Fruit fly (Drosophila melanogaster) whole organism, embryonic: Measurements from ENCODE around the gene ast.

Source experiments
- CG10321 ChIP-seq: fragments of 200-800 bp; sonication (Bioruptor generic); IDR thresholded peaks from 2 replicates; pipeline ENCODE4 v1.3.6; 2022; ENCODE audit warnings: missing biosample characterization, missing genetic modification characterization
- CG10979 ChIP-seq: fragments of 200-800 bp; sonication (Bioruptor generic); optimal IDR thresholded peaks from 2 replicates; lab custom pipeline; 2018; ENCODE audit warnings: missing biosample characterization, mild to moderate bottlenecking, missing genetic modification characterization, moderate library complexity
- CG11093 ChIP-seq: fragments of 200-800 bp; sonication (Bioruptor generic); IDR thresholded peaks from 3 replicates; pipeline ENCODE4 v1.3.6; 2022; ENCODE audit warnings: missing biosample characterization, missing genetic modification characterization
- CG11504 ChIP-seq: fragments of 200-800 bp; sonication (Bioruptor generic); optimal IDR thresholded peaks from 3 replicates; lab custom pipeline; 2019; ENCODE audit warnings: missing biosample characterization, mild to moderate bottlenecking, missing genetic modification characterization, moderate library complexity
- CG11723 ChIP-seq: fragments of 200-800 bp; sonication (Bioruptor generic); optimal IDR thresholded peaks from 2 replicates; lab custom pipeline; 2017; ENCODE audit warnings: missing biosample characterization, mild to moderate bottlenecking, missing genetic modification characterization
- CG1233 ChIP-seq: fragments of 200-800 bp; sonication (Bioruptor generic); optimal IDR thresholded peaks from 4 replicates; lab custom pipeline; 2018; ENCODE audit warnings: missing biosample characterization, mild to moderate bottlenecking, missing genetic modification characterization
- CG12744 ChIP-seq: fragments of 200-800 bp; sonication (Bioruptor generic); optimal IDR thresholded peaks from 2 replicates; lab custom pipeline; 2016; ENCODE audit warnings: missing biosample characterization, missing genetic modification characterization
- CG13894 ChIP-seq: fragments of 200-800 bp; sonication (Bioruptor generic); optimal IDR thresholded peaks from 3 replicates; lab custom pipeline; 2018; ENCODE audit warnings: missing biosample characterization, mild to moderate bottlenecking, missing genetic modification characterization, moderate library complexity
- CG14050 ChIP-seq: fragments of 200-800 bp; sonication (Bioruptor generic); IDR thresholded peaks from 3 replicates; pipeline ENCODE4 v1.3.6; 2022; ENCODE audit warnings: missing biosample characterization, missing genetic modification characterization
- CG15514 ChIP-seq: fragments of 200-800 bp; sonication (Bioruptor generic); optimal IDR thresholded peaks from 3 replicates; lab custom pipeline; 2017; ENCODE audit warnings: missing biosample characterization, missing genetic modification characterization, mild to moderate bottlenecking, moderate library complexity, missing genetic modification reagents
- CG1603 ChIP-seq: fragments of 200-800 bp; sonication (Bioruptor generic); optimal IDR thresholded peaks from 2 replicates; lab custom pipeline; 2019; ENCODE audit warnings: missing biosample characterization, mild to moderate bottlenecking, missing genetic modification characterization, moderate library complexity
- CG1647 ChIP-seq: fragments of 200-800 bp; sonication (Bioruptor generic); optimal IDR thresholded peaks from 3 replicates; lab custom pipeline; 2016; ENCODE audit warnings: missing biosample characterization, missing genetic modification characterization
- CG2678 ChIP-seq: fragments of 200-800 bp; sonication (Bioruptor generic); optimal IDR thresholded peaks from 3 replicates; lab custom pipeline; 2019; ENCODE audit warnings: missing biosample characterization, mild to moderate bottlenecking, missing genetic modification characterization, moderate library complexity
- CG31365 ChIP-seq: fragments of 200-800 bp; sonication (Bioruptor generic); optimal IDR thresholded peaks from 2 replicates; lab custom pipeline; 2018; ENCODE audit warnings: missing biosample characterization, mild to moderate bottlenecking, missing genetic modification characterization
- CG33557 ChIP-seq: fragments of 200-800 bp; sonication (Bioruptor generic); optimal IDR thresholded peaks from 2 replicates; lab custom pipeline; 2019; ENCODE audit warnings: missing biosample characterization, mild to moderate bottlenecking, missing genetic modification characterization, moderate library complexity
- CG34422 ChIP-seq: fragments of 200-800 bp; sonication (Bioruptor generic); IDR thresholded peaks from 3 replicates; pipeline ENCODE4 v1.3.6; 2022; ENCODE audit warnings: missing biosample characterization, missing genetic modification characterization
- CG4424 ChIP-seq: fragments of 200-800 bp; sonication (Bioruptor generic); optimal IDR thresholded peaks from 3 replicates; lab custom pipeline; 2016; ENCODE audit warnings: missing biosample characterization, missing genetic modification characterization
- CG4707 ChIP-seq: fragments of 200-800 bp; sonication (Bioruptor generic); optimal IDR thresholded peaks from 2 replicates; lab custom pipeline; 2018; ENCODE audit warnings: missing biosample characterization, mild to moderate bottlenecking, missing genetic modification characterization, moderate library complexity
- CG4854 ChIP-seq: fragments of 200-800 bp; sonication (Bioruptor generic); optimal IDR thresholded peaks from 2 replicates; lab custom pipeline; 2016; ENCODE audit warnings: missing biosample characterization, missing genetic modification characterization, inconsistent platforms
- CG6654 ChIP-seq: fragments of 200-800 bp; sonication (Bioruptor generic); optimal IDR thresholded peaks from 2 replicates; lab custom pipeline; 2017; ENCODE audit warnings: missing biosample characterization, mild to moderate bottlenecking, missing genetic modification characterization
- CG7556 ChIP-seq: fragments of 200-800 bp; sonication (Bioruptor generic); optimal IDR thresholded peaks from 2 replicates; lab custom pipeline; 2017; ENCODE audit warnings: missing biosample characterization, mild to moderate bottlenecking, missing genetic modification characterization
- CG8359 ChIP-seq: fragments of 200-800 bp; sonication (Bioruptor generic); optimal IDR thresholded peaks from 2 replicates; lab custom pipeline; 2017; ENCODE audit warnings: missing biosample characterization, mild to moderate bottlenecking, missing genetic modification characterization, borderline replicate concordance
- CG9609 ChIP-seq: fragments of 200-800 bp; sonication (Bioruptor generic); optimal IDR thresholded peaks from 3 replicates; lab custom pipeline; 2016; ENCODE audit warnings: missing biosample characterization, missing genetic modification characterization
- D19B ChIP-seq: fragments of 200-800 bp; sonication (Bioruptor generic); optimal IDR thresholded peaks from 2 replicates; lab custom pipeline; 2017; ENCODE audit warnings: missing biosample characterization, mild to moderate bottlenecking, missing genetic modification characterization
- Dp ChIP-seq: fragments of 200-800 bp; sonication (Bioruptor generic); optimal IDR thresholded peaks from 2 replicates; lab custom pipeline; 2018; ENCODE audit warnings: missing biosample characterization, mild to moderate bottlenecking, missing genetic modification characterization, moderate library complexity
- ERR ChIP-seq: fragments of 200-800 bp; sonication (Bioruptor generic); optimal IDR thresholded peaks from 2 replicates; lab custom pipeline; 2016; ENCODE audit warnings: missing biosample characterization, missing genetic modification characterization
- Ets97D ChIP-seq: fragments of 200-800 bp; sonication (Bioruptor generic); optimal IDR thresholded peaks from 3 replicates; lab custom pipeline; 2016; ENCODE audit warnings: missing biosample characterization, missing genetic modification characterization
- Fer1 ChIP-seq: fragments of 200-800 bp; sonication (Bioruptor generic); optimal IDR thresholded peaks from 2 replicates; lab custom pipeline; 2017; ENCODE audit warnings: missing biosample characterization, mild to moderate bottlenecking, missing genetic modification characterization
- HmgZ ChIP-seq: fragments of 200-800 bp; sonication (Bioruptor generic); optimal IDR thresholded peaks from 2 replicates; lab custom pipeline; 2018; ENCODE audit warnings: missing biosample characterization, mild to moderate bottlenecking, missing genetic modification characterization
- Mrtf ChIP-seq: fragments of 200-800 bp; sonication (Bioruptor generic); IDR thresholded peaks from 3 replicates; pipeline ENCODE4 v1.3.6; 2022; ENCODE audit warnings: missing biosample characterization, missing genetic modification characterization
- Neu2 ChIP-seq: fragments of 200-800 bp; sonication (Bioruptor generic); optimal IDR thresholded peaks from 3 replicates; lab custom pipeline; 2016; ENCODE audit warnings: missing biosample characterization, missing genetic modification characterization, borderline replicate concordance
- Opbp ChIP-seq: fragments of 200-800 bp; sonication (Bioruptor generic); IDR thresholded peaks from 3 replicates; pipeline ENCODE4 v1.3.6; 2022; ENCODE audit warnings: missing biosample characterization, missing genetic modification characterization; ENCODE audit not compliant: partially characterized antibody
- Ptx1 ChIP-seq: fragments of 200-800 bp; sonication (Bioruptor generic); IDR thresholded peaks from 2 replicates; pipeline ENCODE4 v1.3.6; 2022; ENCODE audit warnings: missing biosample characterization, missing genetic modification characterization
- Sry-δ ChIP-seq: fragments of 200-800 bp; sonication (Bioruptor generic); optimal IDR thresholded peaks from 2 replicates; lab custom pipeline; 2016; ENCODE audit warnings: missing biosample characterization, missing genetic modification characterization
- Trl ChIP-seq, 3 experiments: fragments of >200 bp in 2 of 3; fragments of 200-800 bp in 1 of 3; sonication (Bioruptor generic) in 1 of 3; optimal IDR thresholded peaks; 2 replicates in 1 of 3; 3 replicates in 2 of 3; lab custom pipeline; 2016 to 2017; ENCODE audit warnings: missing biosample characterization in 1 of 3, missing genetic modification characterization in 1 of 3
- Usf ChIP-seq: fragments of 200-800 bp; sonication (Bioruptor generic); optimal IDR thresholded peaks from 2 replicates; lab custom pipeline; 2017; ENCODE audit warnings: missing genotype, missing biosample characterization, missing genetic modification characterization
- Vsx1 ChIP-seq: fragments of 200-800 bp; sonication (Bioruptor generic); optimal IDR thresholded peaks from 2 replicates; lab custom pipeline; 2017; ENCODE audit warnings: missing biosample characterization, mild to moderate bottlenecking, missing genetic modification characterization, missing genetic modification reagents
- caup ChIP-seq: fragments of 200-800 bp; sonication (Bioruptor generic); optimal IDR thresholded peaks from 3 replicates; lab custom pipeline; 2017; ENCODE audit warnings: missing biosample characterization, mild to moderate bottlenecking, missing genetic modification characterization, moderate library complexity; ENCODE audit not compliant: severe bottlenecking
- cg ChIP-seq: fragments of 200-800 bp; sonication (Bioruptor generic); optimal IDR thresholded peaks from 3 replicates; lab custom pipeline; 2019; ENCODE audit warnings: missing biosample characterization, mild to moderate bottlenecking, missing genetic modification characterization, moderate library complexity
- crol ChIP-seq: fragments of 200-800 bp; sonication (Bioruptor generic); IDR thresholded peaks from 2 replicates; pipeline ENCODE4 v1.3.6; 2022; ENCODE audit warnings: missing biosample characterization, missing genetic modification characterization
- disco-r ChIP-seq: fragments of 200-800 bp; sonication (Bioruptor generic); optimal IDR thresholded peaks from 2 replicates; lab custom pipeline; 2016; ENCODE audit warnings: missing biosample characterization, missing genetic modification characterization
- ems ChIP-seq: fragments of 200-800 bp; sonication (Bioruptor generic); optimal IDR thresholded peaks from 3 replicates; lab custom pipeline; 2016; ENCODE audit warnings: missing biosample characterization, missing genetic modification characterization
- fd3F ChIP-seq: fragments of 200-800 bp; sonication (Bioruptor generic); optimal IDR thresholded peaks from 2 replicates; lab custom pipeline; 2018; ENCODE audit warnings: missing biosample characterization, mild to moderate bottlenecking, missing genetic modification characterization, moderate library complexity
- gce ChIP-seq: fragments of 200-800 bp; sonication (Bioruptor generic); IDR thresholded peaks from 3 replicates; pipeline ENCODE4 v1.3.6; 2022; ENCODE audit warnings: missing biosample characterization, missing genetic modification characterization
- gcm ChIP-seq: fragments of 200-800 bp; sonication (Bioruptor generic); optimal IDR thresholded peaks from 2 replicates; lab custom pipeline; 2019; ENCODE audit warnings: missing biosample characterization, mild to moderate bottlenecking, missing genetic modification characterization, moderate library complexity
- lmd ChIP-seq: fragments of 200-800 bp; sonication (Bioruptor generic); IDR thresholded peaks from 2 replicates; pipeline ENCODE4 v1.3.6; 2022; ENCODE audit warnings: missing biosample characterization, missing genetic modification characterization
- slou ChIP-seq: fragments of 200-800 bp; sonication (Bioruptor generic); optimal IDR thresholded peaks from 3 replicates; lab custom pipeline; 2016; ENCODE audit warnings: missing biosample characterization, missing genetic modification characterization
- tio ChIP-seq: fragments of 200-800 bp; sonication (Bioruptor generic); optimal IDR thresholded peaks from 2 replicates; lab custom pipeline; 2017; ENCODE audit warnings: missing biosample characterization, missing genetic modification characterization, inconsistent platforms
- trem ChIP-seq: fragments of 200-800 bp; optimal IDR thresholded peaks from 3 replicates; lab custom pipeline; 2019; ENCODE audit warnings: missing biosample characterization, mild to moderate bottlenecking, missing genetic modification characterization, moderate library complexity
- tup ChIP-seq: fragments of 200-800 bp; sonication (Bioruptor generic); optimal IDR thresholded peaks from 2 replicates; lab custom pipeline; 2016; ENCODE audit warnings: missing biosample characterization, mild to moderate bottlenecking, missing genetic modification characterization, moderate library complexity
- zfh1 ChIP-seq: fragments of 200-800 bp; sonication (Bioruptor generic); IDR thresholded peaks from 3 replicates; pipeline ENCODE4 v1.3.6; 2022; ENCODE audit warnings: missing biosample characterization, missing genetic modification characterization

The ast gene

DNA sequence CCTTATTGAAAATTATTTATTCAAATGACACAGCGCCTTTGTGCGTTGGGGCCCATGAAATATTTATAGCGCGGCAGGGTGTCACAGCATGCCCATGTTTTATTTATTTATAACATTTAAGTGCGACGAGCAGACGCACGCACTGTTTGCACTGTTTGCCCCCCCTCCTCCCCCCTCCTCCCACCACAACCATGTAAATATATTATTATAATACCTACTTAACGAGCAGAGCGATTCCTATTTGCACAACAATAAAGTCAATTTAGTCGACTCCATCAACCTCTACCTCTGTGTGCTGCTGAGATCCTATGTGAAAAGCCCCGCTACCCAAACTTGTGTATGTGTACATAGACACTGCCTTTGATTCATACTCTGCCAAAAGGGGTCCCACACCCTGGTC lies 17.0 kb downstream of the ast start:
- TF ChIP-seq fd3F (GFP tag; lab: Kevin White, UChicago) (no peak), Opbp (no peak), CG7556 (no peak), Vsx1 (GFP tag; lab: Kevin White, UChicago) (peak; percentile 49), D19B (GFP tag; lab: Kevin White, UChicago) (no peak), tup (GFP tag; lab: Kevin White, UChicago) (no peak), CG31365 (tag; lab: Kevin White, UChicago) (no peak), CG11093 (GFP tag; lab: Robert Waterston, UW) (0 out of 3 replicates have a peak, but pooled peaks have one; percentile 23), Ets97D (GFP tag; lab: Kevin White, UChicago) (no peak), cg (GFP tag; lab: Kevin White, UChicago) (no peak), lmd (GFP tag; lab: Robert Waterston, UW) (no peak), CG10979 (tag; lab: Kevin White, UChicago) (no peak), crol (GFP tag; lab: Robert Waterston, UW) (peak; percentile 53; the same call in 1 of the 2 replicates), ems (no peak), ERR (GFP tag; lab: Kevin White, UChicago) (no peak), slou (no peak), Ptx1 (GFP tag; lab: Robert Waterston, UW) (no peak), Neu2 (GFP tag; lab: Kevin White, UChicago) (no peak), CG11723 (GFP tag; lab: Kevin White, UChicago) (no peak), zfh1 (no peak), gce (GFP tag; lab: Robert Waterston, UW) (no peak), CG1647 (GFP tag; lab: Kevin White, UChicago) (no peak), CG13894 (tag; lab: Kevin White, UChicago) (no peak), CG8359 (peak; percentile 33), Fer1 (GFP tag; lab: Kevin White, UChicago) (peak; percentile 54), gcm (GFP tag; lab: Kevin White, UChicago) (no peak), CG11504 (peak; percentile 24), Trl (optimal IDR thresholded peaks at IDR 0.05; lab: Kevin White, UChicago) (no peak), Trl (GFP tag; optimal IDR thresholded peaks at IDR 0.05; lab: Kevin White, UChicago) (no peak), Usf (no peak), CG4854 (no peak), Dp (GFP tag; lab: Kevin White, UChicago) (no peak), CG4424 (no peak), HmgZ (tag; lab: Kevin White, UChicago) (no peak), CG4707 (no peak), CG2678 (tag; lab: Kevin White, UChicago) (peak; percentile 52), Sry-δ (no peak), disco-r (no peak), CG12744 (GFP tag; lab: Kevin White, UChicago) (no peak), tio (GFP tag; lab: Kevin White, UChicago) (no peak), CG6654 (no peak), CG34422 (GFP tag; lab: Robert Waterston, UW) (no peak), caup (GFP tag; lab: Kevin White, UChicago) (peak; percentile 43), Mrtf (GFP tag; lab: Robert Waterston, UW) (no peak), CG1233 (peak; percentile 12), CG10321 (GFP tag; lab: Robert Waterston, UW) (no peak), CG15514 (peak; percentile 19), trem (tag; lab: Kevin White, UChicago) (no peak), CG14050 (GFP tag; lab: Robert Waterston, UW) (no peak), CG33557 (GFP tag; lab: Kevin White, UChicago) (no peak), CG9609 (GFP tag; lab: Kevin White, UChicago) (no peak), CG1603 (tag; lab: Kevin White, UChicago) (peak; percentile 55)
